Worm (Caenorhabditis elegans) whole organism, L1 larva: ENCODE results near the gene cls-3.

Source experiments
- C16A3.4 ChIP-seq: fragments of 150-350 bp; optimal IDR thresholded peaks from 2 replicates; lab custom pipeline; 2014; ENCODE audit warnings: missing biosample characterization, missing genetic modification characterization
- C34B4.2 ChIP-seq: sonication (generic microtip); optimal IDR thresholded peaks from 2 replicates; lab custom pipeline; 2017; ENCODE audit warnings: mild to moderate bottlenecking, missing genetic modification characterization, missing compliant biosample characterization
- Y116A8C.19 ChIP-seq: sonication (generic microtip); optimal IDR thresholded peaks from 2 replicates; lab custom pipeline; 2016; ENCODE audit warnings: missing compliant biosample characterization, missing genetic modification characterization, borderline replicate concordance
- alr-1 ChIP-seq: fragments of 200-800 bp; sonication (Bioruptor generic); optimal IDR thresholded peaks from 2 replicates; lab custom pipeline; 2018; ENCODE audit warnings: borderline replicate concordance, mild to moderate bottlenecking, missing genetic modification characterization, missing compliant biosample characterization
- aly-2 ChIP-seq: fragments of 150-350 bp; optimal IDR thresholded peaks from 2 replicates; lab custom pipeline; 2014; ENCODE audit warnings: missing biosample characterization, missing genetic modification characterization
- ama-1 ChIP-seq: fragments of 150-350 bp; optimal IDR thresholded peaks from 2 replicates; lab custom pipeline; 2014
- ceh-63 ChIP-seq: fragments of 200-800 bp; sonication (Bioruptor generic); optimal IDR thresholded peaks from 2 replicates; lab custom pipeline; 2018; ENCODE audit warnings: mild to moderate bottlenecking, missing genetic modification characterization, missing compliant biosample characterization
- ceh-8 ChIP-seq: fragments of 200-800 bp; sonication (Bioruptor generic); optimal IDR thresholded peaks from 2 replicates; lab custom pipeline; 2018; ENCODE audit warnings: mild to moderate bottlenecking, missing genetic modification characterization, moderate library complexity, missing compliant biosample characterization
- ceh-88 ChIP-seq: fragments of 200-800 bp; sonication (Bioruptor generic); IDR thresholded peaks from 2 replicates; pipeline ENCODE4 v1.3.6; 2022; ENCODE audit warnings: missing genetic modification characterization, missing compliant biosample characterization
- ceh-90 ChIP-seq: sonication (generic microtip); optimal IDR thresholded peaks from 2 replicates; lab custom pipeline; 2016; ENCODE audit warnings: missing genetic modification characterization, missing compliant biosample characterization
- ces-1 ChIP-seq: fragments of 150-350 bp; optimal IDR thresholded peaks from 2 replicates; lab custom pipeline; 2014; ENCODE audit warnings: missing biosample characterization, missing genetic modification reagents, missing genetic modification characterization
- dpl-1 ChIP-seq, 3 experiments: fragments of 150-350 bp in 2 of 3; sonication (generic microtip) in 1 of 3; optimal IDR thresholded peaks; 2 replicates each; lab custom pipeline; 2014 to 2017; ENCODE audit warnings: missing biosample characterization in 3 of 3, missing genetic modification characterization in 3 of 3, missing genetic modification reagents in 3 of 3
- dsc-1 ChIP-seq: sonication (generic microtip); optimal IDR thresholded peaks from 2 replicates; lab custom pipeline; 2016; ENCODE audit warnings: mild to moderate bottlenecking, missing genetic modification characterization, missing compliant biosample characterization
- efl-1 ChIP-seq, 4 experiments: fragments of 150-350 bp; optimal IDR thresholded peaks in 3 of 4; peaks in 1 of 4; 1 replicate in 1 of 4; 2 replicates in 3 of 4; lab custom pipeline; 2014; ENCODE audit warnings: missing biosample characterization in 2 of 4, missing genetic modification characterization in 2 of 4, missing genetic modification reagents in 2 of 4
- egl-27 ChIP-seq, 2 experiments: fragments of 150-350 bp in 1 of 2; sonication (generic microtip); optimal IDR thresholded peaks; 3 replicates each; lab custom pipeline; 2017 to 2018; ENCODE audit warnings: missing biosample characterization in 2 of 2, missing genetic modification characterization in 2 of 2, missing genetic modification reagents in 2 of 2
- elt-2 ChIP-seq: sonication (generic microtip); optimal IDR thresholded peaks from 2 replicates; lab custom pipeline; 2016; ENCODE audit warnings: missing genetic modification characterization, mild to moderate bottlenecking, inconsistent platforms, missing compliant biosample characterization, missing genetic modification reagents
- elt-3 ChIP-seq, 6 experiments: fragments of 150-350 bp in 1 of 6; sonication (generic microtip); optimal IDR thresholded peaks; 2 replicates each; lab custom pipeline; 2017 to 2018; ENCODE audit warnings: missing biosample characterization in 6 of 6, missing genetic modification characterization in 6 of 6, inconsistent platforms in 1 of 6
- fkh-10 ChIP-seq: sonication (generic microtip); optimal IDR thresholded peaks from 2 replicates; lab custom pipeline; 2017; ENCODE audit warnings: missing biosample characterization, missing genetic modification reagents, missing genetic modification characterization
- fkh-8 ChIP-seq: sonication (generic microtip); optimal IDR thresholded peaks from 2 replicates; lab custom pipeline; 2016; ENCODE audit warnings: mild to moderate bottlenecking, missing genetic modification characterization, missing compliant biosample characterization
- grh-1 ChIP-seq: fragments of 200-800 bp; sonication (Bioruptor generic); IDR thresholded peaks from 2 replicates; pipeline ENCODE4 v1.3.6; 2022; ENCODE audit warnings: missing genetic modification reagents, missing genetic modification characterization, missing compliant biosample characterization
- hlh-4 ChIP-seq: sonication (generic microtip); optimal IDR thresholded peaks from 2 replicates; lab custom pipeline; 2016; ENCODE audit warnings: mild to moderate bottlenecking, missing genetic modification characterization, missing compliant biosample characterization
- hpl-2 ChIP-seq: fragments of 150-350 bp; optimal IDR thresholded peaks from 2 replicates; lab custom pipeline; 2014; ENCODE audit warnings: missing biosample characterization, missing genetic modification reagents, missing genetic modification characterization
- irx-1 ChIP-seq: sonication (generic microtip); optimal IDR thresholded peaks from 2 replicates; lab custom pipeline; 2016; ENCODE audit warnings: missing genetic modification characterization, missing compliant biosample characterization
- jun-1 ChIP-seq: fragments of 150-350 bp; optimal IDR thresholded peaks from 2 replicates; lab custom pipeline; 2014; ENCODE audit warnings: missing biosample characterization, missing genetic modification reagents, missing genetic modification characterization
- lin-13 ChIP-seq: fragments of 150-350 bp; optimal IDR thresholded peaks from 2 replicates; lab custom pipeline; 2014; ENCODE audit warnings: missing biosample characterization, missing genetic modification reagents, missing genetic modification characterization
- lin-14 ChIP-seq: fragments of 200-800 bp; sonication (Bioruptor generic); optimal IDR thresholded peaks from 2 replicates; lab custom pipeline; 2018; ENCODE audit warnings: mild to moderate bottlenecking, missing genetic modification characterization, moderate library complexity, missing compliant biosample characterization
- lin-39 ChIP-seq: fragments of 150-350 bp; optimal IDR thresholded peaks from 2 replicates; lab custom pipeline; 2014; ENCODE audit warnings: missing biosample characterization, missing genetic modification reagents, missing genetic modification characterization
- lsy-2 ChIP-seq, 2 experiments: fragments of 150-350 bp; optimal IDR thresholded peaks; 2 replicates each; lab custom pipeline; 2014; ENCODE audit warnings: missing biosample characterization in 2 of 2, missing genetic modification characterization in 2 of 2
- mab-9 ChIP-seq: fragments of 200-800 bp; sonication (Bioruptor generic); IDR thresholded peaks from 2 replicates; pipeline ENCODE4 v1.3.6; 2022; ENCODE audit warnings: missing genetic modification reagents, missing genetic modification characterization, missing compliant biosample characterization
- mdl-1 ChIP-seq, 2 experiments: fragments of 150-350 bp; optimal IDR thresholded peaks; 2 replicates each; lab custom pipeline; 2014 to 2017; ENCODE audit warnings: missing biosample characterization in 2 of 2, missing genetic modification characterization in 2 of 2, inconsistent platforms in 1 of 2
- mef-2 ChIP-seq: fragments of 150-350 bp; optimal IDR thresholded peaks from 2 replicates; lab custom pipeline; 2014; ENCODE audit warnings: missing biosample characterization, missing genetic modification characterization
- nhr-11 ChIP-seq: fragments of 150-350 bp; optimal IDR thresholded peaks from 2 replicates; lab custom pipeline; 2014; ENCODE audit warnings: missing biosample characterization, missing genetic modification characterization
- nhr-12 ChIP-seq: sonication (generic microtip); optimal IDR thresholded peaks from 2 replicates; lab custom pipeline; 2017; ENCODE audit warnings: missing biosample characterization, missing genetic modification characterization
- nhr-19 ChIP-seq: fragments of 200-800 bp; sonication (Bioruptor generic); conservative IDR thresholded peaks from 2 replicates; pipeline ENCODE4 v1.3.6; 2022; ENCODE audit warnings: missing genetic modification characterization, missing compliant biosample characterization
- nhr-20 ChIP-seq: sonication (generic microtip); optimal IDR thresholded peaks from 2 replicates; lab custom pipeline; 2016; ENCODE audit warnings: mild to moderate bottlenecking, missing genetic modification characterization, missing compliant biosample characterization
- nhr-237 ChIP-seq: fragments of 150-350 bp; optimal IDR thresholded peaks from 2 replicates; lab custom pipeline; 2014; ENCODE audit warnings: missing biosample characterization, missing genetic modification characterization
- nhr-71 ChIP-seq: sonication (generic microtip); optimal IDR thresholded peaks from 2 replicates; lab custom pipeline; 2016; ENCODE audit warnings: mild to moderate bottlenecking, missing genetic modification characterization, moderate library complexity, missing compliant biosample characterization
- nhr-77 ChIP-seq: fragments of 150-350 bp; optimal IDR thresholded peaks from 2 replicates; lab custom pipeline; 2014; ENCODE audit warnings: missing biosample characterization, missing genetic modification characterization
- nhr-84 ChIP-seq: sonication (generic microtip); optimal IDR thresholded peaks from 2 replicates; lab custom pipeline; 2017; ENCODE audit warnings: missing biosample characterization, missing genetic modification characterization
- nhr-85 ChIP-seq: sonication (generic microtip); peaks from one replicate; lab custom pipeline; 2016; ENCODE audit warnings: missing genetic modification characterization, inconsistent platforms, missing compliant biosample characterization
- nhr-90 ChIP-seq: sonication (generic microtip); optimal IDR thresholded peaks from 2 replicates; lab custom pipeline; 2016; ENCODE audit warnings: mild to moderate bottlenecking, missing genetic modification characterization, missing compliant biosample characterization; ENCODE audit not compliant: poor library complexity
- pag-3 ChIP-seq: sonication (generic microtip); optimal IDR thresholded peaks from 2 replicates; lab custom pipeline; 2017; ENCODE audit warnings: missing genetic modification characterization, mild to moderate bottlenecking, missing compliant biosample characterization, antibody characterized with exemption, borderline replicate concordance; ENCODE audit not compliant: insufficient read depth
- pax-3 ChIP-seq: fragments of 200-800 bp; sonication (Bioruptor generic); optimal IDR thresholded peaks from 2 replicates; lab custom pipeline; 2018; ENCODE audit warnings: mild to moderate bottlenecking, missing genetic modification characterization, moderate library complexity, missing compliant biosample characterization
- pqm-1 ChIP-seq: sonication (generic microtip); optimal IDR thresholded peaks from 3 replicates; lab custom pipeline; 2017; ENCODE audit warnings: missing biosample characterization, missing genetic modification characterization
- snpc-4 ChIP-seq: fragments of 150-350 bp; optimal IDR thresholded peaks from 2 replicates; lab custom pipeline; 2014; ENCODE audit warnings: missing biosample characterization, missing genetic modification characterization
- sox-4 ChIP-seq: sonication (generic microtip); optimal IDR thresholded peaks from 2 replicates; lab custom pipeline; 2016; ENCODE audit warnings: missing genetic modification characterization, missing compliant biosample characterization
- sptf-1 ChIP-seq: fragments of 150-350 bp; optimal IDR thresholded peaks from 2 replicates; lab custom pipeline; 2014; ENCODE audit warnings: missing biosample characterization, missing genetic modification characterization
- unc-130 ChIP-seq: fragments of 150-350 bp; optimal IDR thresholded peaks from 2 replicates; lab custom pipeline; 2017; ENCODE audit warnings: missing biosample characterization, missing genetic modification characterization, inconsistent platforms
- unc-86 ChIP-seq: sonication (generic microtip); optimal IDR thresholded peaks from 2 replicates; lab custom pipeline; 2016; ENCODE audit warnings: missing genetic modification characterization, missing compliant biosample characterization
- zag-1 ChIP-seq: fragments of 150-350 bp; optimal IDR thresholded peaks from 2 replicates; lab custom pipeline; 2014; ENCODE audit warnings: missing biosample characterization, missing genetic modification characterization
- ztf-11 ChIP-seq, 2 experiments: sonication (generic microtip); optimal IDR thresholded peaks; 2 replicates each; lab custom pipeline; 2016 to 2017; ENCODE audit warnings: missing genetic modification characterization in 2 of 2, missing biosample characterization in 1 of 2, missing compliant biosample characterization in 1 of 2

The cls-3 gene

ce11 chrIII:9191091-9191490 lies at the start of gene cls-3 (continued):
- TF ChIP-seq Y116A8C.19 (tag; lab: Kevin White, UChicago) (no peak), aly-2 (no peak), alr-1 (tag; lab: Kevin White, UChicago) (no peak), nhr-11 (no peak), pag-3 (no peak), mab-9 (GFP tag; lab: Robert Waterston, UW) (no peak), hlh-4 (tag; lab: Kevin White, UChicago) (no peak), ceh-90 (tag; lab: Kevin White, UChicago) (no peak), fkh-8 (tag; lab: Kevin White, UChicago) (no peak), nhr-71 (peak; percentile 81), ces-1 (GFP tag; lab: Kevin White, UChicago) (no peak), nhr-90 (tag; lab: Kevin White, UChicago) (peak; percentile 47), unc-130 (no peak), C16A3.4 (peak; percentile 56), efl-1 (optimal IDR thresholded peaks at IDR 0.05; lab: Kevin White, UChicago) (peak; percentile 94 to 96), efl-1 (GFP tag; optimal IDR thresholded peaks at IDR 0.05 in 1 of 2; lab: Kevin White, UChicago) (peak; percentile 88 to 99), elt-2 (tag; lab: Kevin White, UChicago) (no peak), egl-27 (tag; optimal IDR thresholded peaks at IDR 0.05; lab: Kevin White, UChicago) (no peak), lin-39 (tag; lab: Kevin White, UChicago) (peak; percentile 26), lin-14 (peak; percentile 68), unc-86 (tag; lab: Kevin White, UChicago) (no peak), snpc-4 (no peak), ceh-88 (GFP tag; lab: Robert Waterston, UW) (no peak), sptf-1 (no peak), ceh-63 (GFP tag; lab: Kevin White, UChicago) (no peak), pqm-1 (no peak), nhr-85 (tag; lab: Kevin White, UChicago) (peak; percentile 84), nhr-237 (tag; lab: Kevin White, UChicago) (no peak), mdl-1 (tag; optimal IDR thresholded peaks at IDR 0.05; lab: Kevin White, UChicago) (no peak), grh-1 (GFP tag; lab: Robert Waterston, UW) (no peak), dpl-1 (GFP tag; optimal IDR thresholded peaks at IDR 0.05; lab: Kevin White, UChicago) (peak; percentile 88 to 92 (median 90))

DNA sequence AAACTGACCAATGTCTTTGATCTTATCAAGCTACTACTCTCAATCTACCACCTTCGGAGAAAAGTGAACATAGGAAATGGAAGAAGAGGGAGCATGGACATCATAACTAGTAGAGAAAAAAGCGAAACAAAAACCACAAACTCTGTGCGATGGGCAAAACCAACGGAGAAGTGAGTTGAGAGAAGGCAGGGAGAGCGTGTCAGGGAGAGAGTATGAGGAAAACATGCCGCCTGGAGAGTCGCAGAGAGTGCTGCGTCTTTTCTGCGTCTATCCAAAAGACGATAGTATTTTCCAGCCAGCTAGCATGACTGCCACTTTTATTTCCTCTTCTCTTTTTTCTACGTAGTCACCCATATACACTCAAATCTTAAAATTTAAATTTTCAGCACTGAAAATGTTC lies 49.1 kb upstream of the cls-3 start, which contains the start of gene saeg-2:
Gene saeg-2, plus strand, starts transcription at position 381 of the 400 bp plus-strand sequence.
- TF ChIP-seq aly-2: no peak
- no peak for TF ChIP-seq dsc-1 (tag; lab: Kevin White, UChicago)
- TF ChIP-seq nhr-12 (tag; lab: Kevin White, UChicago): no peak
- TF ChIP-seq sox-4 (tag; lab: Kevin White, UChicago): no peak
- TF ChIP-seq nhr-237 (tag; lab: Kevin White, UChicago): no peak
- no peak for TF ChIP-seq irx-1 (tag; lab: Kevin White, UChicago)
- no peak for TF ChIP-seq ztf-11 (tag; optimal IDR thresholded peaks at IDR 0.05; lab: Kevin White, UChicago)
- TF ChIP-seq ama-1 (lab: Kevin White, UChicago): no peak
- no peak for TF ChIP-seq pax-3 (tag; lab: Kevin White, UChicago)
- TF ChIP-seq zag-1: no peak
- peak; percentile 35 for TF ChIP-seq fkh-8 (tag; lab: Kevin White, UChicago)
- no peak for TF ChIP-seq mef-2
- no peak for TF ChIP-seq nhr-77 (tag; lab: Kevin White, UChicago)
- TF ChIP-seq nhr-71: peak; percentile 41
- peak in 1 of 3 experiments; percentile 26 for TF ChIP-seq dpl-1 (GFP tag; optimal IDR thresholded peaks at IDR 0.05; lab: Kevin White, UChicago)
- no peak for TF ChIP-seq hpl-2 (GFP tag; lab: Kevin White, UChicago)
- TF ChIP-seq fkh-10 (GFP tag; lab: Kevin White, UChicago): no peak
- TF ChIP-seq mab-9 (GFP tag; lab: Robert Waterston, UW): no peak
- TF ChIP-seq C34B4.2 (tag; lab: Kevin White, UChicago): no peak
- no peak for TF ChIP-seq lin-13 (GFP tag; lab: Kevin White, UChicago)
- no peak for TF ChIP-seq nhr-19 (GFP tag; lab: Robert Waterston, UW)
- TF ChIP-seq hlh-4 (tag; lab: Kevin White, UChicago): no peak
- no peak for TF ChIP-seq ceh-8
- peak; percentile 7 for TF ChIP-seq nhr-20
- TF ChIP-seq nhr-84 (tag; lab: Kevin White, UChicago): no peak
- TF ChIP-seq egl-27 (tag; optimal IDR thresholded peaks at IDR 0.05; lab: Kevin White, UChicago): no peak
- TF ChIP-seq jun-1 (tag; lab: Kevin White, UChicago): peak; percentile 18
- no peak for TF ChIP-seq alr-1 (tag; lab: Kevin White, UChicago)
- TF ChIP-seq grh-1 (GFP tag; lab: Robert Waterston, UW): no peak
- peak; percentile 35 to 64 for TF ChIP-seq lsy-2 (tag; optimal IDR thresholded peaks at IDR 0.05; lab: Kevin White, UChicago)
- no peak for TF ChIP-seq elt-3 (tag; optimal IDR thresholded peaks at IDR 0.05; lab: Kevin White, UChicago)
- no peak for TF ChIP-seq sptf-1
- TF ChIP-seq pqm-1: no peak
